Fruit fly (Drosophila melanogaster): ENCODE data around the gene CG31639.

- TF ChIP-seq sage (GFP tag; optimal IDR thresholded peaks at IDR 0.05) (no peak), CG32264 (GFP tag; optimal IDR thresholded peaks at IDR 0.05) (no peak), Dif (GFP tag; optimal IDR thresholded peaks at IDR 0.05; ENCODE audit: partially characterized antibody) (no peak), Hr78 (GFP tag; optimal IDR thresholded peaks at IDR 0.05) (no peak), Hr83 (GFP tag; optimal IDR thresholded peaks at IDR 0.05; ENCODE audit: poor library complexity, severe bottlenecking) (no peak)
Measured at dm6 chr2L:6198822-6199221, 43.9 kb upstream of the CG31639 start.

Measured in whole organism, wandering third instar larva.